Worm (Caenorhabditis elegans) whole organism, L4 larva: Measurements from ENCODE around the gene ndg-4.

Experiments used
- ZK546.5 ChIP-seq, 2 experiments: sonication (generic microtip); optimal IDR thresholded peaks; 2 replicates each; lab custom pipeline; 2017; ENCODE audit warnings: missing biosample characterization in 2 of 2, missing genetic modification characterization in 2 of 2
- arid-1 ChIP-seq: fragments of 200-800 bp; sonication (Bioruptor generic); conservative IDR thresholded peaks from 2 replicates; pipeline ENCODE4 v1.3.6; 2022; ENCODE audit warnings: missing genetic modification reagents, missing genetic modification characterization, missing compliant biosample characterization
- attf-4 ChIP-seq: sonication (generic microtip); optimal IDR thresholded peaks from 3 replicates; lab custom pipeline; 2017; ENCODE audit warnings: missing biosample characterization, missing genetic modification characterization
- ceh-20 ChIP-seq: fragments of 200-800 bp; sonication (Bioruptor generic); IDR thresholded peaks from 2 replicates; pipeline ENCODE4 v1.3.6; 2022; ENCODE audit warnings: missing genetic modification reagents, missing genetic modification characterization, missing compliant biosample characterization
- ceh-82 ChIP-seq: sonication (generic microtip); optimal IDR thresholded peaks from 2 replicates; lab custom pipeline; 2017; ENCODE audit warnings: missing biosample characterization, missing genetic modification characterization
- ctbp-1 ChIP-seq: fragments of 200-800 bp; sonication (Bioruptor generic); IDR thresholded peaks from 2 replicates; pipeline ENCODE4 v1.3.6; 2022; ENCODE audit warnings: missing genetic modification reagents, missing genetic modification characterization, missing compliant biosample characterization
- daf-12 ChIP-seq: fragments of 150-350 bp; optimal IDR thresholded peaks from 2 replicates; lab custom pipeline; 2014; ENCODE audit warnings: missing biosample characterization, missing genetic modification reagents, missing genetic modification characterization
- daf-19 ChIP-seq: fragments of 200-800 bp; sonication (Bioruptor generic); conservative IDR thresholded peaks from 2 replicates; pipeline ENCODE4 v1.3.6; 2022; ENCODE audit warnings: missing genetic modification characterization, missing compliant biosample characterization
- dmd-6 ChIP-seq: fragments of 200-800 bp; sonication (Bioruptor generic); IDR thresholded peaks from 2 replicates; pipeline ENCODE4 v1.3.6; 2022; ENCODE audit warnings: missing genetic modification reagents, missing genetic modification characterization, missing compliant biosample characterization
- dpl-1 ChIP-seq: fragments of 150-350 bp; optimal IDR thresholded peaks from 2 replicates; lab custom pipeline; 2014; ENCODE audit warnings: missing biosample characterization, missing genetic modification reagents, missing genetic modification characterization
- duxl-1 ChIP-seq: sonication (generic microtip); optimal IDR thresholded peaks from 2 replicates; lab custom pipeline; 2016; ENCODE audit warnings: mild to moderate bottlenecking, missing genetic modification characterization, moderate library complexity, missing compliant biosample characterization; ENCODE audit not compliant: poor library complexity
- dve-1 ChIP-seq: sonication (generic microtip); optimal IDR thresholded peaks from 2 replicates; lab custom pipeline; 2017; ENCODE audit warnings: antibody characterized with exemption, mild to moderate bottlenecking, missing genetic modification characterization, missing compliant biosample characterization; ENCODE audit not compliant: insufficient read depth
- egl-43 ChIP-seq: fragments of 200-800 bp; sonication (Bioruptor generic); IDR thresholded peaks from 2 replicates; pipeline ENCODE4 v1.3.6; 2022; ENCODE audit warnings: missing genetic modification reagents, missing genetic modification characterization, missing compliant biosample characterization
- fos-1 ChIP-seq: fragments of 150-350 bp; optimal IDR thresholded peaks from 2 replicates; lab custom pipeline; 2014; ENCODE audit warnings: missing biosample characterization, missing genetic modification characterization
- hif-1 ChIP-seq, 2 experiments: sonication (generic microtip); optimal IDR thresholded peaks; 2 replicates each; lab custom pipeline; 2016 to 2017; ENCODE audit warnings: missing compliant biosample characterization in 2 of 2, missing genetic modification characterization in 2 of 2, missing genetic modification reagents in 2 of 2, missing genotype in 2 of 2, mild to moderate bottlenecking in 1 of 2
- hlh-30 ChIP-seq: sonication (generic microtip); optimal IDR thresholded peaks from 2 replicates; lab custom pipeline; 2017; ENCODE audit warnings: antibody characterized with exemption, mild to moderate bottlenecking, missing genetic modification characterization, missing compliant biosample characterization; ENCODE audit not compliant: insufficient read depth
- hmg-1.1 ChIP-seq: fragments of 200-800 bp; sonication (Bioruptor generic); IDR thresholded peaks from 2 replicates; pipeline ENCODE4 v1.3.6; 2022; ENCODE audit warnings: missing genetic modification reagents, missing genetic modification characterization, missing compliant biosample characterization
- jun-1 ChIP-seq: fragments of 150-350 bp; optimal IDR thresholded peaks from 2 replicates; lab custom pipeline; 2014; ENCODE audit warnings: missing biosample characterization, missing genetic modification reagents, missing genetic modification characterization
- lim-7 ChIP-seq: fragments of 200-800 bp; sonication (Bioruptor generic); IDR thresholded peaks from 2 replicates; pipeline ENCODE4 v1.3.6; 2022; ENCODE audit warnings: missing genetic modification characterization, missing compliant biosample characterization
- lin-13 ChIP-seq: fragments of 150-350 bp; optimal IDR thresholded peaks from 2 replicates; lab custom pipeline; 2014; ENCODE audit warnings: missing biosample characterization, missing genetic modification reagents, missing genetic modification characterization
- lin-38 ChIP-seq: fragments of 200-800 bp; sonication (Bioruptor generic); IDR thresholded peaks from 2 replicates; pipeline ENCODE4 v1.3.6; 2022; ENCODE audit warnings: missing genetic modification reagents, missing genetic modification characterization, missing compliant biosample characterization
- lsy-2 ChIP-seq, 2 experiments: fragments of 150-350 bp in 1 of 2; sonication (generic microtip) in 1 of 2; optimal IDR thresholded peaks; 2 replicates each; lab custom pipeline; 2014 to 2017; ENCODE audit warnings: missing biosample characterization in 2 of 2, missing genetic modification characterization in 2 of 2
- mdl-1 ChIP-seq, 2 experiments: fragments of 150-350 bp in 1 of 2; sonication (generic microtip) in 1 of 2; optimal IDR thresholded peaks; 2 replicates each; lab custom pipeline; 2014 to 2017; ENCODE audit warnings: missing biosample characterization in 2 of 2, missing genetic modification characterization in 2 of 2
- mdt-29 ChIP-seq: fragments of 200-800 bp; sonication (Bioruptor generic); IDR thresholded peaks from 2 replicates; pipeline ENCODE4 v1.3.6; 2022; ENCODE audit warnings: missing genetic modification reagents, missing genetic modification characterization, missing compliant biosample characterization
- mep-1 ChIP-seq: fragments of 150-350 bp; sonication (generic microtip); optimal IDR thresholded peaks from 3 replicates; lab custom pipeline; 2014; ENCODE audit warnings: missing biosample characterization, missing genetic modification characterization
- nhr-102 ChIP-seq: sonication (generic microtip); optimal IDR thresholded peaks from 2 replicates; lab custom pipeline; 2016; ENCODE audit warnings: mild to moderate bottlenecking, missing genetic modification characterization, moderate library complexity, missing compliant biosample characterization
- nhr-111 ChIP-seq: fragments of 200-800 bp; sonication (Bioruptor generic); optimal IDR thresholded peaks from 2 replicates; lab custom pipeline; 2018; ENCODE audit warnings: mild to moderate bottlenecking, missing genetic modification characterization, missing compliant biosample characterization
- nhr-28 ChIP-seq: fragments of 150-350 bp; optimal IDR thresholded peaks from 2 replicates; lab custom pipeline; 2014; ENCODE audit warnings: missing biosample characterization, missing genetic modification characterization
- nhr-42 ChIP-seq: fragments of 200-800 bp; sonication (Bioruptor generic); IDR thresholded peaks from 2 replicates; pipeline ENCODE4 v1.3.6; 2022; ENCODE audit warnings: missing genetic modification characterization, missing compliant biosample characterization
- nhr-6 ChIP-seq: fragments of 150-350 bp; optimal IDR thresholded peaks from 2 replicates; lab custom pipeline; 2014; ENCODE audit warnings: missing biosample characterization, missing genetic modification characterization
- nhr-76 ChIP-seq: fragments of 150-350 bp; optimal IDR thresholded peaks from 2 replicates; lab custom pipeline; 2014; ENCODE audit warnings: missing biosample characterization, missing genetic modification characterization
- nhr-77 ChIP-seq: fragments of 150-350 bp; optimal IDR thresholded peaks from 2 replicates; lab custom pipeline; 2014; ENCODE audit warnings: missing biosample characterization, missing genetic modification characterization
- pqm-1 ChIP-seq: sonication (generic microtip); optimal IDR thresholded peaks from 2 replicates; lab custom pipeline; 2017; ENCODE audit warnings: missing biosample characterization, missing genetic modification characterization
- saeg-2 ChIP-seq: fragments of 200-800 bp; sonication (Bioruptor generic); IDR thresholded peaks from 2 replicates; pipeline ENCODE4 v1.3.6; 2022; ENCODE audit warnings: missing genetic modification reagents, missing genetic modification characterization, missing compliant biosample characterization
- spr-3 ChIP-seq: fragments of 200-800 bp; sonication (Bioruptor generic); optimal IDR thresholded peaks from 2 replicates; lab custom pipeline; 2018; ENCODE audit warnings: mild to moderate bottlenecking, missing genetic modification characterization, missing compliant biosample characterization
- tra-1 ChIP-seq: fragments of 200-800 bp; sonication (Bioruptor generic); IDR thresholded peaks from 2 replicates; pipeline ENCODE4 v1.3.6; 2022; ENCODE audit warnings: missing genetic modification reagents, missing genetic modification characterization, missing compliant biosample characterization
- unc-130 ChIP-seq: sonication (generic microtip); optimal IDR thresholded peaks from 2 replicates; lab custom pipeline; 2016; ENCODE audit warnings: missing genetic modification reagents, missing genetic modification characterization, missing compliant biosample characterization
- unc-62 ChIP-seq, 3 experiments: fragments of 150-350 bp in 1 of 3; sonication (generic microtip); optimal IDR thresholded peaks in 2 of 3; peaks in 1 of 3; 1 replicate in 1 of 3; 2 replicates in 2 of 3; lab custom pipeline; 2014 to 2017; ENCODE audit warnings: missing biosample characterization in 3 of 3, missing genetic modification characterization in 3 of 3, missing genetic modification reagents in 3 of 3, missing genotype in 1 of 3
- zag-1 ChIP-seq: fragments of 150-350 bp; optimal IDR thresholded peaks from 2 replicates; lab custom pipeline; 2014; ENCODE audit warnings: missing biosample characterization, missing genetic modification characterization
- zip-2 ChIP-seq: fragments of 150-350 bp; optimal IDR thresholded peaks from 2 replicates; lab custom pipeline; 2014; ENCODE audit warnings: missing biosample characterization, missing genetic modification characterization
- ztf-11 ChIP-seq: fragments of 150-350 bp; optimal IDR thresholded peaks from 2 replicates; lab custom pipeline; 2014; ENCODE audit warnings: missing biosample characterization, missing genetic modification characterization
- ztf-7 ChIP-seq: fragments of 150-350 bp; optimal IDR thresholded peaks from 2 replicates; lab custom pipeline; 2014; ENCODE audit warnings: missing biosample characterization, missing genetic modification characterization

The ndg-4 gene

DNA sequence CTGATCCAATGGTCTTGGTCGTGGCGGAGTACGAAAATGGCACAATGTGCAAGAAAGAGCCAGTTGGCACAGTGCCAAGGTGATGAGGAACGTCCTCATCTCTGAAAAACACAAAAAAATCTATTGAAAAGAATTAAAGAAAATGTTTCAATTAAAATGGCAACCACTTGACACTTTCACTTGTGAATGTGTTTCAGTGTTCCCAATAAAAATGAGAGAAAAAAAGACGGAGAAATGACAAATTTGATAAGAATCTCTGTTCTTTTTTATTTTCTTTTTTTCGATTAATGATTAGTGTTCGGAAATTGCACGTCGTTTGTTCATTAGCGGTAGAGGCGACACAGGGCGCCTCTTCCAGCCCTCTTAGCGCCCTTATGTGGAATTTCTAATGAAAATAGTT is at the start of gene ndg-4:
Gene ndg-4, minus strand, starts transcription at position 101 of the 400 bp plus-strand sequence.
- TF ChIP-seq nhr-28, result peak; percentile 30
- TF ChIP-seq duxl-1, result no peak
- peak; percentile 11; the same call in 1 of the 2 replicates for TF ChIP-seq dmd-6 (GFP tag; lab: Robert Waterston, UW)

DNA sequence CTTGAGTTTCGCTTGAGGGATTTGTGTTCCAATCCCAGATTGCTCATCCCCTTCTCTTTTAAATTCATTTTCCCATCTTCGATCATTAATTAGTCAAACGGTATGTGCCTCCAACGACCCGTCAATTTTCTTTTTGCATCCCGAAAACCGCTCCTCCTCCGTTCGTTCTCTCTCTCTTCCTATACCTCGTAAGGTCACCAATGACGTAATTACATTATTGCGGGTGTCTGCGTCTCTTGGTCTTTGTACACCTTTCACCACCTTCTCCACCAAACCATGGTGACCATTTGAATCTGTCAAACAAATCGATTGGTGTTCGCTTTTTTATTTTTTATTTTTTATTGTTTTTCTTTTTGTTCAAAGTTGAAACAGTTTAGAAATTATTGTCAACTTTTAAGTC is 48.0 kb upstream of the ndg-4 start:
- TF ChIP-seq hmg-1.1 (GFP tag; lab: Robert Waterston, UW) (no peak), spr-3 (GFP tag; lab: Kevin White, UChicago) (no peak), mdl-1 (tag; optimal IDR thresholded peaks at IDR 0.05; lab: Kevin White, UChicago) (no peak), ZK546.5 (tag; optimal IDR thresholded peaks at IDR 0.05; lab: Kevin White, UChicago) (no peak), dve-1 (tag; lab: Kevin White, UChicago) (no peak), tra-1 (GFP tag; lab: Robert Waterston, UW) (no peak), unc-62 (GFP tag; optimal IDR thresholded peaks at IDR 0.05 in 1 of 2; lab: Kevin White, UChicago) (no peak), unc-62 (tag; optimal IDR thresholded peaks at IDR 0.05; lab: Kevin White, UChicago) (no peak), zag-1 (tag; lab: Kevin White, UChicago) (no peak), hif-1 (tag; optimal IDR thresholded peaks at IDR 0.05; lab: Kevin White, UChicago) (no peak), egl-43 (GFP tag; lab: Robert Waterston, UW) (no peak), ceh-82 (tag; lab: Kevin White, UChicago) (no peak), lsy-2 (tag; optimal IDR thresholded peaks at IDR 0.05; lab: Kevin White, UChicago) (no peak), arid-1 (GFP tag; lab: Robert Waterston, UW) (no peak), dpl-1 (GFP tag; lab: Kevin White, UChicago) (no peak), unc-130 (GFP tag; lab: Kevin White, UChicago) (no peak), ctbp-1 (GFP tag; lab: Robert Waterston, UW) (no peak), fos-1 (tag; lab: Kevin White, UChicago) (no peak), nhr-42 (no peak), zip-2 (tag; lab: Kevin White, UChicago) (no peak), ztf-11 (no peak)

DNA sequence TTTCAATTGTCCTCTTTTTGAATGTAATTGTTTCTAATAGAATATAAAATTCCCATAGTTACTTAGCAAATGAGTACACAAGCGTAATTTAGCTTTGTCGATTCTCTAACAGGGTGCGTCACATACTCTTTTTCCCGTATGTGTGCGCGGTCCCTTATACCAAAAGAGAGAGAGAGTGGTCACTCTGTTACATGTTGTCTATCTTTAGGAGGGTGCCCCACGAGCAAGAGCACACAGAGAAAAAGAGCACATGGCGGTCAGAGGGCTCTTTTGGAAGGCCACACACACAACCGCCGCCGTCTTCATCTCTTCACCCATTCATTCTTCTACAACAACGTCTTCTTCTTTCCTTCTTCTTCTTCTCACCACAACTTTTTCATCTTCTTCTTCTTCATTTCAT is 46.7 kb upstream of the ndg-4 start:
- TF ChIP-seq hlh-30 (tag; lab: Kevin White, UChicago), result peak; percentile 42
- TF ChIP-seq ZK546.5 (tag; optimal IDR thresholded peaks at IDR 0.05; lab: Kevin White, UChicago), result no peak
- no peak for TF ChIP-seq pqm-1 (tag; lab: Kevin White, UChicago)
- TF ChIP-seq lsy-2 (tag; optimal IDR thresholded peaks at IDR 0.05; lab: Kevin White, UChicago), result peak in 1 of 2 experiments; percentile 28
- peak in 1 of 2 experiments; percentile 30 for TF ChIP-seq mdl-1 (tag; optimal IDR thresholded peaks at IDR 0.05; lab: Kevin White, UChicago)
- TF ChIP-seq unc-62 (GFP tag; optimal IDR thresholded peaks at IDR 0.05 in 1 of 2; lab: Kevin White, UChicago), result peak in 1 of 2 experiments; percentile 48
- no peak for TF ChIP-seq unc-62 (tag; optimal IDR thresholded peaks at IDR 0.05; lab: Kevin White, UChicago)
- TF ChIP-seq saeg-2 (GFP tag; lab: Robert Waterston, UW), result no peak
- TF ChIP-seq, all 104 proteins: peak for 4

DNA sequence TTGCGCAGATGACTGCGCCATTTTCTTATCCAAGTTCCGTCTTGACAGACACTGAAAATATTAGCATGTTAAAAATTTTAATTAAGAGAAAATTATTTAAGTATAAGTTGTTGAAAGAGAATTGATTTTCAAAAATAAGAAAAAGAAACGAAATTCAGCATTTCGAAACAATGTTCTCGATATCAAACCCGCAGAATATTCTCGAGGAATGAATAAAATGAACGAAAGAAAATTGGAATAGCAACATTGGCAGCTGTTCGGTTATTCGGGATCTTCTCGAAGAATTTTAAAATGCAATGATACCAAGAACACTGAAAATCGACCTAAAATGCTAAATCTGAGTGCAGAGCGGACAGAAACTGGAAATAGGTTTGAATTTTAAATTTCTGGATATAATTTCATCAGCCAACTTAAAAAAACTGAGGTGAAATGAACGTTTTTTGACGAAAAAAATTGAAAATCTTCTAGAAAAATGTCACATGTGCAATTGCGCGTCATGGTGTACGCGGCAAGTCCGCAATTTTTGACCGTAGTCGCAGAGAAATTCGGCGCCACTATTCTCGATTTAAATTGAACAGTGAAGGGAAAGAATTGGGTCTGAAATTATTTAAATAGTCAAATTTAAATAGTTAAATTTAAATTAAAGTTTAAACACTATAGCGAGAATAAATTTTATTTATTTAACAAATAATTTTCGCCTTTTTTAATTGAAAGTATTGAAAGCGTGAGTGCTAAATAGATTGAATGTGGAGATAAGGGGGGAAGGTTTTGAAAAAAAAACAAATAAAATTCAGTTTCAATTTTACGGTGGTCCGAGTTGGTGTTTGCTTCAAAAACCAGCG is 41.1 kb upstream of the ndg-4 start, which contains the start of the genes cct-5 and F25F2.1:
Gene cct-5, minus strand, starts transcription at position 51 of the 842 bp plus-strand sequence.
Gene F25F2.1, plus strand, starts transcription at position 792 of the 842 bp plus-strand sequence.
- TF ChIP-seq ceh-20 (GFP tag; lab: Robert Waterston, UW) (no peak), lin-38 (peak; percentile 68), hif-1 (tag; optimal IDR thresholded peaks at IDR 0.05; lab: Kevin White, UChicago) (peak in 1 of 2 experiments; percentile 8), egl-43 (GFP tag; lab: Robert Waterston, UW) (no peak), daf-19 (no peak), nhr-6 (tag; lab: Kevin White, UChicago) (peak; percentile 74), zip-2 (tag; lab: Kevin White, UChicago) (no peak), mep-1 (tag; lab: Kevin White, UChicago) (peak; percentile 67), tra-1 (GFP tag; lab: Robert Waterston, UW) (no peak), attf-4 (tag; lab: Kevin White, UChicago) (no peak), ztf-7 (tag; lab: Kevin White, UChicago) (peak; percentile 69), nhr-77 (tag; lab: Kevin White, UChicago) (peak; percentile 26), dpl-1 (GFP tag; lab: Kevin White, UChicago) (peak; percentile 85), lsy-2 (tag; optimal IDR thresholded peaks at IDR 0.05; lab: Kevin White, UChicago) (peak in 1 of 2 experiments; percentile 95), nhr-111 (GFP tag; lab: Kevin White, UChicago) (no peak), lim-7 (GFP tag; lab: Robert Waterston, UW) (no peak), daf-12 (no peak), mdt-29 (GFP tag; lab: Robert Waterston, UW) (no peak), nhr-76 (no peak), dve-1 (tag; lab: Kevin White, UChicago) (peak; percentile 35), lin-13 (GFP tag; lab: Kevin White, UChicago) (peak; percentile 73), jun-1 (tag; lab: Kevin White, UChicago) (no peak), nhr-102 (no peak), hmg-1.1 (GFP tag; lab: Robert Waterston, UW) (peak; percentile 56)
